Worm (Caenorhabditis elegans): Measurements from ENCODE around the gene nlf-1.

ce11 chrX:1062403-1063073 lies 45.2 kb upstream of the nlf-1 start, which contains the start of gene unc-1:
- TF ChIP-seq pha-4 (tag; optimal IDR thresholded peaks at IDR 0.05): no peak
- TF ChIP-seq lir-1 (GFP tag; conservative IDR thresholded peaks at IDR 0.05): no peak
- no peak for TF ChIP-seq T07F8.4 (tag; optimal IDR thresholded peaks at IDR 0.05)
- no peak for TF ChIP-seq ceh-100 (GFP tag; IDR thresholded peaks at IDR 0.05)
- TF ChIP-seq ZK185.1 (tag; optimal IDR thresholded peaks at IDR 0.05; ENCODE audit: poor library complexity, severe bottlenecking): no peak
- no peak for TF ChIP-seq hmg-1.2 (GFP tag; IDR thresholded peaks at IDR 0.05)
- TF ChIP-seq lsy-27 (tag; optimal IDR thresholded peaks at IDR 0.05; ENCODE audit: borderline replicate concordance, insufficient read depth): no peak
- TF ChIP-seq unc-62 (GFP tag; optimal IDR thresholded peaks at IDR 0.05): no peak
- TF ChIP-seq snpc-4 (GFP tag; optimal IDR thresholded peaks at IDR 0.05): no peak
- TF ChIP-seq snpc-4 (tag; optimal IDR thresholded peaks at IDR 0.05): no peak
- TF ChIP-seq ama-1 (optimal IDR thresholded peaks at IDR 0.05): no peak
- no peak for TF ChIP-seq ama-1 (GFP tag; optimal IDR thresholded peaks at IDR 0.05)
- no peak for TF ChIP-seq lin-35 (GFP tag; optimal IDR thresholded peaks at IDR 0.05)
- TF ChIP-seq let-607 (tag; optimal IDR thresholded peaks at IDR 0.05): no peak
- TF ChIP-seq bed-2 (GFP tag; IDR thresholded peaks at IDR 0.05): no peak
- TF ChIP-seq efl-1 (GFP tag; optimal IDR thresholded peaks at IDR 0.05): no peak

Data from whole organism, young adult.